Worm (Caenorhabditis elegans) whole organism, L4 larva: Measurements from ENCODE around the gene Y58A7A.4.

Experiments used
- D1046.2 ChIP-seq: fragments of 200-800 bp; sonication (Bioruptor generic); IDR thresholded peaks from 2 replicates; pipeline ENCODE4 v1.3.6; 2022; ENCODE audit warnings: missing genetic modification characterization, missing compliant biosample characterization
- T20F7.1 ChIP-seq: fragments of 200-800 bp; sonication (Bioruptor generic); optimal IDR thresholded peaks from 2 replicates; lab custom pipeline; 2018; ENCODE audit warnings: mild to moderate bottlenecking, missing genetic modification characterization, missing compliant biosample characterization
- ZK546.5 ChIP-seq, 2 experiments: sonication (generic microtip); optimal IDR thresholded peaks; 2 replicates each; lab custom pipeline; 2017; ENCODE audit warnings: missing biosample characterization in 2 of 2, missing genetic modification characterization in 2 of 2
- ama-1 ChIP-seq: fragments of 150-350 bp; optimal IDR thresholded peaks from 2 replicates; lab custom pipeline; 2014; ENCODE audit warnings: inconsistent platforms, mixed read lengths
- egl-27 ChIP-seq: sonication (generic microtip); optimal IDR thresholded peaks from 3 replicates; lab custom pipeline; 2017; ENCODE audit warnings: missing biosample characterization, missing genetic modification reagents, missing genetic modification characterization
- jun-1 ChIP-seq: fragments of 150-350 bp; optimal IDR thresholded peaks from 2 replicates; lab custom pipeline; 2014; ENCODE audit warnings: missing biosample characterization, missing genetic modification reagents, missing genetic modification characterization
- lsy-2 ChIP-seq, 2 experiments: fragments of 150-350 bp in 1 of 2; sonication (generic microtip) in 1 of 2; optimal IDR thresholded peaks; 2 replicates each; lab custom pipeline; 2014 to 2017; ENCODE audit warnings: missing biosample characterization in 2 of 2, missing genetic modification characterization in 2 of 2
- nhr-10 ChIP-seq: fragments of 150-350 bp; optimal IDR thresholded peaks from 2 replicates; lab custom pipeline; 2014; ENCODE audit warnings: missing biosample characterization, missing genetic modification characterization
- nhr-28 ChIP-seq: fragments of 150-350 bp; optimal IDR thresholded peaks from 2 replicates; lab custom pipeline; 2014; ENCODE audit warnings: missing biosample characterization, missing genetic modification characterization
- nhr-76 ChIP-seq: fragments of 150-350 bp; optimal IDR thresholded peaks from 2 replicates; lab custom pipeline; 2014; ENCODE audit warnings: missing biosample characterization, missing genetic modification characterization
- pha-4 ChIP-seq, 2 experiments: fragments of 150-350 bp in 1 of 2; fragments of 200-800 bp in 1 of 2; sonication (Bioruptor generic) in 1 of 2; IDR thresholded peaks in 1 of 2; optimal IDR thresholded peaks in 1 of 2; 2 replicates each; pipeline versions ENCODE4 v1.3.6 to Lab custom; 2014 to 2022; ENCODE audit warnings: missing genetic modification characterization in 2 of 2, missing genetic modification reagents in 2 of 2, missing biosample characterization in 1 of 2, missing compliant biosample characterization in 1 of 2
- tra-1 ChIP-seq: fragments of 200-800 bp; sonication (Bioruptor generic); IDR thresholded peaks from 2 replicates; pipeline ENCODE4 v1.3.6; 2022; ENCODE audit warnings: missing genetic modification reagents, missing genetic modification characterization, missing compliant biosample characterization
- unc-62 ChIP-seq, 3 experiments: fragments of 150-350 bp in 1 of 3; sonication (generic microtip); optimal IDR thresholded peaks in 2 of 3; peaks in 1 of 3; 1 replicate in 1 of 3; 2 replicates in 2 of 3; lab custom pipeline; 2014 to 2017; ENCODE audit warnings: missing biosample characterization in 3 of 3, missing genetic modification characterization in 3 of 3, missing genetic modification reagents in 3 of 3, missing genotype in 1 of 3
- zip-2 ChIP-seq: fragments of 150-350 bp; optimal IDR thresholded peaks from 2 replicates; lab custom pipeline; 2014; ENCODE audit warnings: missing biosample characterization, missing genetic modification characterization

DNA sequence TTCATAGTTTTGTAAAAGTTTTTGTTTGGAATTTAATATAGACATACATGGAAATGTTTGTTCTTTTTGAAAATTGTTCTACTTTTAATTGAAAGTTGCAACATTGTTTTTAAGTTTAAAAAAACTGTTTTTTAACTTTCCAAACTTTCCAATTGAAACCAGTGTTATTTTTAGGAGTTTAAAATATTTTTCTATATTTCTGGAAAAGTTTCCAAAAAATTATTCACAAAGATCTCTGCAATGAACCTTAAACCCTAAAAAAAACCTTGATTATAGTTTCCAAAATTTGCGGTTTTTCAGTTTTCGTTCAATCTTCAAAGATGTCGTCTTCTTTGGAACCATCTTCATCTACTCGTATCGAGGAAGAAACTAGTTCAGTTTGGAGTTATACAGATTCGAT lies 47.6 kb upstream of the Y58A7A.4 start, which contains the start of gene F14F9.4:
- TF ChIP-seq nhr-28: no peak
- TF ChIP-seq tra-1 (GFP tag; lab: Robert Waterston, UW): no peak
- TF ChIP-seq unc-62 (GFP tag; optimal IDR thresholded peaks at IDR 0.05 in 1 of 2; lab: Kevin White, UChicago): no peak
- TF ChIP-seq unc-62 (tag; optimal IDR thresholded peaks at IDR 0.05; lab: Kevin White, UChicago): no peak
- no peak for TF ChIP-seq zip-2
- TF ChIP-seq T20F7.1 (GFP tag; lab: Kevin White, UChicago): no peak
- TF ChIP-seq ama-1 (lab: Kevin White, UChicago): no peak
- TF ChIP-seq D1046.2: no peak
- TF ChIP-seq lsy-2 (tag; optimal IDR thresholded peaks at IDR 0.05; lab: Kevin White, UChicago): no peak
- TF ChIP-seq egl-27 (tag; lab: Kevin White, UChicago): no peak
- TF ChIP-seq jun-1: no peak
- TF ChIP-seq nhr-10 (tag; lab: Kevin White, UChicago): no peak
- no peak for TF ChIP-seq pha-4 (GFP tag; IDR thresholded peaks at IDR 0.05; lab: Robert Waterston, UW)
- no peak for TF ChIP-seq pha-4 (tag; optimal IDR thresholded peaks at IDR 0.05; lab: Kevin White, UChicago)
- TF ChIP-seq nhr-76 (tag; lab: Kevin White, UChicago): no peak
- no peak for TF ChIP-seq ZK546.5 (tag; optimal IDR thresholded peaks at IDR 0.05; lab: Kevin White, UChicago)
